Worm (Caenorhabditis elegans) whole organism, L1 larva: ENCODE results near the gene eat-6.

Experiments used
- C04F5.9 ChIP-seq: sonication (generic microtip); optimal IDR thresholded peaks from 2 replicates; lab custom pipeline; 2016; ENCODE audit warnings: missing genetic modification characterization, missing compliant biosample characterization
- ceh-82 ChIP-seq, 3 experiments: fragments of 150-350 bp in 1 of 3; sonication (generic microtip) in 2 of 3; optimal IDR thresholded peaks; 2 replicates each; lab custom pipeline; 2014 to 2017; ENCODE audit warnings: missing biosample characterization in 3 of 3, missing genetic modification characterization in 3 of 3
- lsy-2 ChIP-seq, 2 experiments: fragments of 150-350 bp; optimal IDR thresholded peaks; 2 replicates each; lab custom pipeline; 2014; ENCODE audit warnings: missing biosample characterization in 2 of 2, missing genetic modification characterization in 2 of 2
- mep-1 ChIP-seq: fragments of 150-350 bp; optimal IDR thresholded peaks from 2 replicates; lab custom pipeline; 2014; ENCODE audit warnings: missing biosample characterization, missing genetic modification characterization
- snpc-4 ChIP-seq: fragments of 150-350 bp; optimal IDR thresholded peaks from 2 replicates; lab custom pipeline; 2014; ENCODE audit warnings: missing biosample characterization, missing genetic modification characterization
- unc-62 ChIP-seq: fragments of 150-350 bp; optimal IDR thresholded peaks from 2 replicates; lab custom pipeline; 2014; ENCODE audit warnings: missing biosample characterization, missing genetic modification reagents, missing genetic modification characterization
- ztf-11 ChIP-seq, 2 experiments: sonication (generic microtip); optimal IDR thresholded peaks; 2 replicates each; lab custom pipeline; 2016 to 2017; ENCODE audit warnings: missing genetic modification characterization in 2 of 2, missing biosample characterization in 1 of 2, missing compliant biosample characterization in 1 of 2

DNA sequence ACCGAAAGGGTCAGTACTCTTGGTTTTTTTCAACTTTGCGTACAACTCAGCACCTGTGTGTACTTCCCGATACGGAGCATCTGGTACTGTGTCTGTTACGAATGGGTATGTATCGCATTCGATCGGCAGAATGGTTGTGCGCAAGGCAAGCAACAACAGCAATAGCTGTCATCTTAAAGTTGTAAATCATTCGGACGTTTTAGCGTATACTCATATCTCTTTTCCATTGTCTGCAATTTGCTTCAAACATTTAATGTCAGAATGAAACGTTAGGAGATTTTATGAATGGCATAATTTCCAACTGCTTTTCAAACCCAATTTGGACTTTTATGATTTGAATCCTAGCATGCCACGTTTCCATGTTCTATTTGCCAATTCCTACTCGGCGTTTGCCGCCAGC lies 27.3 kb upstream of the eat-6 start:
- TF ChIP-seq ztf-11 (tag; optimal IDR thresholded peaks at IDR 0.05; lab: Kevin White, UChicago) (no peak), ceh-82 (tag; optimal IDR thresholded peaks at IDR 0.05; lab: Kevin White, UChicago) (no peak), C04F5.9 (tag; lab: Kevin White, UChicago) (no peak), mep-1 (tag; lab: Kevin White, UChicago) (no peak), unc-62 (GFP tag; lab: Kevin White, UChicago) (no peak), lsy-2 (tag; optimal IDR thresholded peaks at IDR 0.05; lab: Kevin White, UChicago) (no peak), snpc-4 (no peak)
